Fruit fly (Drosophila melanogaster): Measurements from ENCODE around the gene CG14989.

Gene CG14989

DNA sequence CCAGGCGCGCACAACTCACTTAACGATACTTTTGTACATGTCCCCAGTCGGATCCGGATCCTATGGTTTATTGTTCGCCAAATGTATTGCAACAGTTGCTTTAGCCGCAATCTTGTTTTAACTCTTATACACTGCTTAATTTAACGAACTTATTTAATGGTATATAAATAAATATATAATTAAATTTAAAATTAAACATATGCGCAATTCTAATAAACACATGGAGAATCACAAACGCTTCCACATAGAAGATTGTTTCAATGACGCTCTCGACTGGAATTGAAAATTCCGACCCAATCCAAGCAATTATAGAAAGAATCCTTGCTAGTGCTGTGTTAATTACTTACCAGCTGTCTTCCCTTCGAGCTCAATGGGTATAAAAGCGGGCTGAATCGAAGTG, 53.8 kb downstream of the CG14989 start, which contains the start of gene Akh:
TSS of gene Akh (plus strand) at position 301 of the 400 bp plus-strand sequence.
- no peak for TF ChIP-seq knrl (GFP tag; IDR thresholded peaks at IDR 0.05; ENCODE audit: partially characterized antibody)

DNA sequence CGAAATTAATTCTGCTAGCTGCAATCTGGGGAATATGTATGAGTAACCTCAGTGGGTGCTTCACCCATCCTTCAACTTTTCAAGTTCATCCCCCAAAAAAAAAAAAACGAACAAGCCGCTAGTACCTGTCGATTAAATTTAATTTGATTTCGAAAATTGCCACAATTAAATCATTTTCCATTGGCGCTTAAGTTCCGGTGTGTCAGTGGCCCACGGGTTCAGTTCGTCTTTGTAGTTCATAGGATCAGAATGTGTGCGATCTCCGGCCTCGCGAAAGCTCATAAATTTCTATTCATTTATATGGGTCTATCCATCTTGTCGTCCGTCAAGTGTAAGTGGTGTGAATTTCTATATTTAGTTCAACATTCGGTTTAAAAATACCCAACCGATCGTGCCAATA, 54.7 kb downstream of the CG14989 start, which contains the start of gene CG32260:
TSS of gene CG32260 (plus strand) at position 301 of the 400 bp plus-strand sequence.
- no peak for TF ChIP-seq Nf-YB (GFP tag; optimal IDR thresholded peaks at IDR 0.05)
- no peak for TF ChIP-seq CG7271 (tag; optimal IDR thresholded peaks at IDR 0.05)
- TF ChIP-seq Ets65A (GFP tag): peak; percentile 60
- TF ChIP-seq Stat92E (GFP tag; optimal IDR thresholded peaks at IDR 0.05): no peak

Measured in whole organism, embryonic.